Fruit fly (Drosophila melanogaster) whole organism, prepupa: Measurements from ENCODE around the gene CG8032.

Experiments
- CG10631 ChIP-seq: fragments of 200-800 bp; sonication (Bioruptor generic); optimal IDR thresholded peaks from 2 replicates; lab custom pipeline; 2016; ENCODE audit warnings: missing biosample characterization, missing genetic modification characterization
- CG8319 ChIP-seq: fragments of 200-800 bp; sonication (Bioruptor generic); optimal IDR thresholded peaks from 3 replicates; lab custom pipeline; 2016; ENCODE audit warnings: missing biosample characterization, missing genetic modification characterization
- Hr39 ChIP-seq: fragments of 200-800 bp; sonication (Bioruptor generic); optimal IDR thresholded peaks from 2 replicates; lab custom pipeline; 2016; ENCODE audit warnings: missing biosample characterization, missing genetic modification characterization
- Lpt ChIP-seq: fragments of 200-800 bp; sonication (Bioruptor generic); optimal IDR thresholded peaks from 3 replicates; lab custom pipeline; 2016; ENCODE audit warnings: missing biosample characterization, missing genetic modification characterization
- OdsH ChIP-seq: fragments of 200-800 bp; sonication (Bioruptor generic); optimal IDR thresholded peaks from 3 replicates; lab custom pipeline; 2016; ENCODE audit warnings: missing biosample characterization, missing genetic modification characterization
- dac ChIP-seq: fragments of 200-800 bp; sonication (Bioruptor generic); optimal IDR thresholded peaks from 2 replicates; lab custom pipeline; 2017; ENCODE audit warnings: missing biosample characterization, mild to moderate bottlenecking, missing genetic modification characterization

- TF ChIP-seq Lpt (GFP tag; lab: Kevin White, UChicago), result no peak
- TF ChIP-seq OdsH (GFP tag; lab: Kevin White, UChicago), result no peak
- TF ChIP-seq dac (GFP tag; lab: Kevin White, UChicago), result no peak
- no peak for TF ChIP-seq Hr39
- TF ChIP-seq CG10631, result no peak
- no peak for TF ChIP-seq CG8319 (GFP tag; lab: Kevin White, UChicago)
Measured at dm6 chr3R:8700660-8701059, 36.7 kb downstream of the CG8032 start.
